Worm (Caenorhabditis elegans) whole organism, midembryonic: ENCODE results near the gene F40G12.5.

ENCODE experiments used
- T22C8.4 ChIP-seq: fragments of 200-800 bp; sonication (Bioruptor generic); IDR thresholded peaks from 2 replicates; pipeline ENCODE4 v1.3.6; 2022; ENCODE audit warnings: missing genetic modification characterization, missing compliant biosample characterization
- cog-1 ChIP-seq: sonication (generic microtip); optimal IDR thresholded peaks from 2 replicates; lab custom pipeline; 2016; ENCODE audit warnings: missing genetic modification characterization, missing compliant biosample characterization
- flt-1 ChIP-seq: fragments of 200-800 bp; sonication (Bioruptor generic); IDR thresholded peaks from 2 replicates; pipeline ENCODE4 v1.3.6; 2022; ENCODE audit warnings: missing genetic modification characterization, missing compliant biosample characterization
- klf-2 ChIP-seq: fragments of 200-800 bp; sonication (Bioruptor generic); conservative IDR thresholded peaks from 2 replicates; pipeline ENCODE4 v1.3.6; 2022; ENCODE audit warnings: missing genetic modification reagents, missing genetic modification characterization, missing compliant biosample characterization
- med-1 ChIP-seq: sonication (generic microtip); optimal IDR thresholded peaks from 2 replicates; lab custom pipeline; 2017; ENCODE audit warnings: missing genetic modification characterization, mild to moderate bottlenecking, missing compliant biosample characterization, antibody characterized with exemption, missing genetic modification reagents; ENCODE audit not compliant: insufficient read depth
- ref-1 ChIP-seq: fragments of 200-800 bp; sonication (Bioruptor generic); conservative IDR thresholded peaks from 2 replicates; pipeline ENCODE4 v1.3.6; 2022; ENCODE audit warnings: missing genetic modification reagents, missing genetic modification characterization, missing compliant biosample characterization
- tab-1 ChIP-seq: fragments of 200-800 bp; sonication (Bioruptor generic); IDR thresholded peaks from 2 replicates; pipeline ENCODE4 v1.3.6; 2022; ENCODE audit warnings: missing genetic modification characterization, missing compliant biosample characterization
- ztf-23 ChIP-seq: fragments of 200-800 bp; sonication (Bioruptor generic); IDR thresholded peaks from 2 replicates; pipeline ENCODE4 v1.3.6; 2022; ENCODE audit warnings: missing genetic modification reagents, missing genetic modification characterization, missing compliant biosample characterization
- ztf-29 ChIP-seq: fragments of 200-800 bp; sonication (Bioruptor generic); IDR thresholded peaks from 2 replicates; pipeline ENCODE4 v1.3.6; 2022; ENCODE audit warnings: missing genetic modification reagents, missing genetic modification characterization, missing compliant biosample characterization

F40G12.5 gene

DNA sequence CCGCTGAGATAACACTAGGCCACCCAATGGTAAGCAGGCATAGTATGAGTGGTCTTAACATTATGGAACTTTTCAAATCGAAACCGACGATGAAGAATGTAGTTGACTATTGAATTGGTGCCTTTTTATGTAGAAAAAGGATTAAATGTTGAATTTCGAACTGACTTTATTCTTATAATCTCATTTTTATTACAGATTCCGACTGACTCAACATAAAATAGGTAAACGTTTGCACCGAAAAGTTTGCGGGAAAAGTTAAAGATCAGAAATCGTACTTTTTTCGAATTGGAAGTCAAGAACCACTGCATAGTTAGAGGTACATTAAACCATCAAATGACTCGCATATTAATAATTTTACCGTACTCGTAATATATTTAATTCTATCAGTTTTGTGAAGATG lies 16.4 kb downstream of the F40G12.5 start, which contains the start of gene K02E11.7:
TSS of gene K02E11.7 (minus strand) at position 101 of the 400 bp plus-strand sequence.
- TF ChIP-seq ref-1 (GFP tag; lab: Robert Waterston, UW) (no peak), T22C8.4 (GFP tag; lab: Robert Waterston, UW) (no peak), cog-1 (tag; lab: Kevin White, UChicago) (no peak), flt-1 (GFP tag; lab: Robert Waterston, UW) (no peak), klf-2 (GFP tag; lab: Robert Waterston, UW) (no peak), ztf-29 (GFP tag; lab: Robert Waterston, UW) (no peak), tab-1 (no peak), ztf-23 (GFP tag; lab: Robert Waterston, UW) (no peak), med-1 (GFP tag; lab: Kevin White, UChicago) (no peak)

DNA sequence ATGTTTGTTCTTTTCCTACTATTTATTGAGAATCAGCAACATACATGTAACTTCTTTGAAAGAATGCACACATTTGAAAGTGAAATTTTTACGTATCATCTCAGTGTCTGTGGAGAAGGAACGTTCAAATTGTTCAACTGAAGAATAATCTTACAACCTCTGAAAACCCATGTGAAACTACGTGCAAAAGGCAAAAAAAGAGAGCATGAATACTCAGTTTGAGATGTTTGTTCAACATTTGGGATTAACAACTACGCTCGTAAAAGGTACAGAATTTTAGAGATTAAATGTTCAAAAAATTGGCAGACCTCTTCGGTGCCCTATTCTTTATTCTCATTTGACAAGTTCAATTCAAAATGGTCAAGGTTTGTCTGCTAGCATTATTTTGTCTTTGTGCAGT lies 18.6 kb downstream of the F40G12.5 start, which contains the start of gene K02E11.5:
TSS of gene K02E11.5 (plus strand) at position 301 of the 400 bp plus-strand sequence.
- no peak for TF ChIP-seq flt-1 (GFP tag; lab: Robert Waterston, UW)
- TF ChIP-seq ztf-29 (GFP tag; lab: Robert Waterston, UW), result no peak
- TF ChIP-seq klf-2 (GFP tag; lab: Robert Waterston, UW), result no peak
- TF ChIP-seq cog-1 (tag; lab: Kevin White, UChicago), result no peak
- no peak for TF ChIP-seq tab-1
- TF ChIP-seq ztf-23 (GFP tag; lab: Robert Waterston, UW), result no peak
- TF ChIP-seq ref-1 (GFP tag; lab: Robert Waterston, UW), result no peak
- no peak for TF ChIP-seq T22C8.4 (GFP tag; lab: Robert Waterston, UW)
- TF ChIP-seq med-1 (GFP tag; lab: Kevin White, UChicago), result no peak

DNA sequence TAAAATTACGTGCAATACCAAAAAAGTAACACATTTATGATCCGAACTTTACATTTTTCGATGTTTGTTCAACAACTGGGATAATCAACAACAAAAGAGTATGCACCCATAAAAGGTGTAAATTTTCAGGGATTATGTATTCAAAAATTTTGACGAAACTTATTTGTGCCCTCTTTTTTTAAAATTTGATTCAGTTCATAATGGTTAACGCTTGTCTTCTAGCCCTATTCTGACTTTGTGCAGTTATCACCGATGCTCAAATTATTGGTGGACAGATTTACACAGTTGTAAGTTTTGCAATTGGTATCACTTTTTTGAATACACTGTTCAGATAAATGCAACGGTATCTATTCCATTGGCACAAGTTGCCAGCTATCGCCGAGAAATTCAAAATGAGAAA lies 22.0 kb downstream of the F40G12.5 start, which contains the start of gene K02E11.6:
TSS of gene K02E11.6 (plus strand) at position 149 of the 400 bp plus-strand sequence.
- TF ChIP-seq klf-2 (GFP tag; lab: Robert Waterston, UW) (no peak), flt-1 (GFP tag; lab: Robert Waterston, UW) (no peak), ztf-23 (GFP tag; lab: Robert Waterston, UW) (no peak), ref-1 (GFP tag; lab: Robert Waterston, UW) (no peak), ztf-29 (GFP tag; lab: Robert Waterston, UW) (no peak), T22C8.4 (GFP tag; lab: Robert Waterston, UW) (no peak), med-1 (GFP tag; lab: Kevin White, UChicago) (no peak), tab-1 (no peak), cog-1 (tag; lab: Kevin White, UChicago) (no peak)

DNA sequence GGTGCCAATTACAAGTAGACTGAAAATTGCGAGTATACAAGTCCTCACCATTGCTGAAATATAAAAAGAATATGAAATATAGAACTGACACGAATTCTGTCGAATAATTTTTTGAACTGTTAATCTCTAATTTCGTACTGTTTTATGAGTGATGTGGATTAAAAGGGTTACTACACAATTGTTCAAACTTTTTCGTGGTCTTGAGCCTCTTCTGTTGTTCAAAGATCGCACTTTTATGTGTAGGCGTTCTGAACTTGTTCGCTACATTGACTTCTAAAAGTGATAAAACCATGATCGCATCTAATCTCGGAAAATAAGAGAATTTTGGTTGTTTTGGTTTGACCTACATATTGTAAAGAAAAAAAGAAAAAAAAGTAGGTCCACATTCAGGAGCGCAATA lies 22.6 kb downstream of the F40G12.5 start, which contains the start of gene K02E11.4:
TSS of gene K02E11.4 (minus strand) at position 101 of the 400 bp plus-strand sequence.
- TF ChIP-seq med-1 (GFP tag; lab: Kevin White, UChicago) (no peak), ztf-23 (GFP tag; lab: Robert Waterston, UW) (no peak)

ce11 chrV:14246761-14247160 lies 23.9 kb downstream of the F40G12.5 start, which contains the start of gene K02E11.3:
TSS of gene K02E11.3 (minus strand) at chrV:14246861.
- no peak for TF ChIP-seq flt-1 (GFP tag; lab: Robert Waterston, UW)
- TF ChIP-seq cog-1 (tag; lab: Kevin White, UChicago), result no peak
- TF ChIP-seq ztf-29 (GFP tag; lab: Robert Waterston, UW), result no peak
- no peak for TF ChIP-seq ztf-23 (GFP tag; lab: Robert Waterston, UW)
- TF ChIP-seq tab-1, result no peak
- no peak for TF ChIP-seq med-1 (GFP tag; lab: Kevin White, UChicago)
- no peak for TF ChIP-seq T22C8.4 (GFP tag; lab: Robert Waterston, UW)
- no peak for TF ChIP-seq klf-2 (GFP tag; lab: Robert Waterston, UW)
- TF ChIP-seq ref-1 (GFP tag; lab: Robert Waterston, UW), result no peak

DNA sequence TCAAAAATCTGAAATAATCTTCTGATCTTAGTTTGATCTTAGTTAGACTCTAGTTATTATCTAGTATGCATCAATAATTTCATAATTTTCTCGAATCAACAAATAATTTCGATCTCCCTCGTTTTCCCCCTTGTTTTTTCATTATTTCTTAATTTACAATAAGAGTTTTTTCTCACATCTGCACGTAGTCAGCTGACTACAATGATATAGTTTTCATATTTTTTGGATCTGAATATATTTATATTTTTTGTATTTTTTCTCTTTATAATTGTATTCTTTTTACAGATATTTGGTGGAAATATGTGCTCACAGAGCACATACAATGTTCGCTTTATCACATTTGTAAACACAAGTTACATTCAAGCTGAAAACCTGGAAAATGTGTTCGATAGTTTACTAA lies 26.7 kb downstream of the F40G12.5 start, which contains the start of gene sre-7:
TSS of gene sre-7 (plus strand) at position 301 of the 400 bp plus-strand sequence.
- no peak for TF ChIP-seq ref-1 (GFP tag; lab: Robert Waterston, UW)
- TF ChIP-seq cog-1 (tag; lab: Kevin White, UChicago), result no peak
- no peak for TF ChIP-seq T22C8.4 (GFP tag; lab: Robert Waterston, UW)
- TF ChIP-seq ztf-29 (GFP tag; lab: Robert Waterston, UW), result no peak
- no peak for TF ChIP-seq flt-1 (GFP tag; lab: Robert Waterston, UW)
- TF ChIP-seq tab-1, result no peak
- no peak for TF ChIP-seq klf-2 (GFP tag; lab: Robert Waterston, UW)
- TF ChIP-seq med-1 (GFP tag; lab: Kevin White, UChicago), result no peak
- no peak for TF ChIP-seq ztf-23 (GFP tag; lab: Robert Waterston, UW)

- no peak for TF ChIP-seq tab-1
- no peak for TF ChIP-seq ztf-23 (GFP tag; lab: Robert Waterston, UW)
- TF ChIP-seq cog-1 (tag; lab: Kevin White, UChicago), result no peak
- no peak for TF ChIP-seq ref-1 (GFP tag; lab: Robert Waterston, UW)
- no peak for TF ChIP-seq T22C8.4 (GFP tag; lab: Robert Waterston, UW)
- no peak for TF ChIP-seq klf-2 (GFP tag; lab: Robert Waterston, UW)
- TF ChIP-seq med-1 (GFP tag; lab: Kevin White, UChicago), result no peak
- no peak for TF ChIP-seq ztf-29 (GFP tag; lab: Robert Waterston, UW)
- TF ChIP-seq flt-1 (GFP tag; lab: Robert Waterston, UW), result no peak
Observed at ce11 chrV:14240694-14241201, 29.9 kb downstream of the F40G12.5 start, which contains the start of gene K02E11.10. TSS of gene K02E11.10 (minus strand) at chrV:14241151.

ce11 chrV:14237447-14237846 lies 33.2 kb downstream of the F40G12.5 start:
- peak; percentile 70 for TF ChIP-seq flt-1 (GFP tag; lab: Robert Waterston, UW)
- TF ChIP-seq tab-1, result peak; percentile 65; the same call in 1 of the 2 replicates
- peak; percentile 42; the same call in 1 of the 2 replicates for TF ChIP-seq ztf-23 (GFP tag; lab: Robert Waterston, UW)
- TF ChIP-seq T22C8.4 (GFP tag; lab: Robert Waterston, UW), result peak; percentile 28; the same call in 1 of the 2 replicates

ce11 chrV:14235942-14236341 lies 34.7 kb downstream of the F40G12.5 start, which contains the start of gene ent-3:
TSS of gene ent-3 (minus strand) at chrV:14236042.
- no peak for TF ChIP-seq tab-1
- TF ChIP-seq ztf-29 (GFP tag; lab: Robert Waterston, UW), result no peak
- TF ChIP-seq ztf-23 (GFP tag; lab: Robert Waterston, UW), result no peak
- TF ChIP-seq ref-1 (GFP tag; lab: Robert Waterston, UW), result no peak
- TF ChIP-seq T22C8.4 (GFP tag; lab: Robert Waterston, UW), result no peak
- no peak for TF ChIP-seq med-1 (GFP tag; lab: Kevin White, UChicago)
- no peak for TF ChIP-seq flt-1 (GFP tag; lab: Robert Waterston, UW)
- no peak for TF ChIP-seq cog-1 (tag; lab: Kevin White, UChicago)
- no peak for TF ChIP-seq klf-2 (GFP tag; lab: Robert Waterston, UW)
